Worm (Caenorhabditis elegans) whole organism, L4 larva: Measurements from ENCODE around the gene deb-1.

ENCODE experiments used
- fkh-10 ChIP-seq: fragments of 150-350 bp; optimal IDR thresholded peaks from 2 replicates; lab custom pipeline; 2014; ENCODE audit warnings: missing biosample characterization, missing genetic modification reagents, missing genetic modification characterization
- hlh-30 ChIP-seq: sonication (generic microtip); optimal IDR thresholded peaks from 2 replicates; lab custom pipeline; 2017; ENCODE audit warnings: antibody characterized with exemption, mild to moderate bottlenecking, missing genetic modification characterization, missing compliant biosample characterization; ENCODE audit not compliant: insufficient read depth
- lsy-2 ChIP-seq, 2 experiments: fragments of 150-350 bp in 1 of 2; sonication (generic microtip) in 1 of 2; optimal IDR thresholded peaks; 2 replicates each; lab custom pipeline; 2014 to 2017; ENCODE audit warnings: missing biosample characterization in 2 of 2, missing genetic modification characterization in 2 of 2
- unc-62 ChIP-seq, 3 experiments: fragments of 150-350 bp in 1 of 3; sonication (generic microtip); optimal IDR thresholded peaks in 2 of 3; peaks in 1 of 3; 1 replicate in 1 of 3; 2 replicates in 2 of 3; lab custom pipeline; 2014 to 2017; ENCODE audit warnings: missing biosample characterization in 3 of 3, missing genetic modification characterization in 3 of 3, missing genetic modification reagents in 3 of 3, missing genotype in 1 of 3

DNA sequence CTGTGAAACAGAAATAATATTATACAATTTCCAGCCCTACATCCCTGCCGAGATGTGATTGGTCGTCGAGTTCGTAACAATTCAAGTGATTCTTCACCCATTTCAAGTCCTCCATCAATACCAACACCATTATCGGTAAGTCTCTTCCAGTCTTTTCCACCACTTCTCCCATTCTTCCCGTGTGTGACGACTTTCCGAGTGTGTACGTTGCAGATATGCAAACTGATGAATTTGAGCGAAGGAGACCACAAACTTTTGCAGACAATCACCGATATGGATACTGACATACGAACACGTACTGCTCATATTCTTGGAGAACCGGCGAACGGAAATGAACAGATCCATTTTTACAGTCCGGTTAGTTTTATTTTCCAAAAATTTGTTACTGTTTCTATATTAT, 42.6 kb downstream of the deb-1 start:
- TF ChIP-seq lsy-2 (tag; optimal IDR thresholded peaks at IDR 0.05; lab: Kevin White, UChicago) (no peak), unc-62 (GFP tag; optimal IDR thresholded peaks at IDR 0.05 in 1 of 2; lab: Kevin White, UChicago) (no peak), unc-62 (tag; optimal IDR thresholded peaks at IDR 0.05; lab: Kevin White, UChicago) (no peak), fkh-10 (GFP tag; lab: Kevin White, UChicago) (no peak), hlh-30 (tag; lab: Kevin White, UChicago) (no peak)
